Worm (Caenorhabditis elegans): ENCODE results near the gene soap-1.

DNA sequence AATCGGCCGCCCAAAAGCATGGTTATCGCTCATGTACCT lies 22.2 kb upstream of the soap-1 start, which contains the start of gene hpo-9:
- TF ChIP-seq elt-3 (tag; optimal IDR thresholded peaks at IDR 0.05) (no peak), ceh-82 (tag; optimal IDR thresholded peaks at IDR 0.05) (no peak), ama-1 (optimal IDR thresholded peaks at IDR 0.05) (no peak), elt-1 (tag; optimal IDR thresholded peaks at IDR 0.05) (no peak), snpc-4 (tag; optimal IDR thresholded peaks at IDR 0.05) (no peak), unc-62 (GFP tag; optimal IDR thresholded peaks at IDR 0.05) (no peak), lin-39 (tag; optimal IDR thresholded peaks at IDR 0.05) (no peak), eor-1 (tag; optimal IDR thresholded peaks at IDR 0.05) (no peak), nhr-76 (tag; optimal IDR thresholded peaks at IDR 0.05) (no peak), nfya-1 (tag; optimal IDR thresholded peaks at IDR 0.05; ENCODE audit: insufficient read depth) (no peak), elt-2 (tag; optimal IDR thresholded peaks at IDR 0.05) (no peak)
